Fruit fly (Drosophila melanogaster): Measurements from ENCODE around the gene CG34450.

DNA sequence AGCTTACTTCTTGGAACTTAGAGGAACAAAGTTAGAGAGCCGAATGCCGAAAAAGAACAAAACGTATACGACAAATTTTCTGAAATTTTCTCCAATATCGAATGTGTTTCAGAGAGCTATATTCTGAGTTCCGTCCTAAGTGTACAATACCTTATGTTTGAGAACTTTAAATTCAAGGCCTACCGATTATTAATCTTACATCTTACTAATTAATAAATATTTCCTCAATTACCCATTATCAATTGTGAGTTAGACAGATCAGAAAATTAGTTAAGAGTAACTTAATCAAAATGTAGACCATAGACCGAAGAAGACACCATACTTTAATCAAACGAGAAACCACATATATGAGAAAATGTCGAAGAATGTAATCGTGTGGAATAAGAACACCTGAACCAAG, at the start of gene CG34450:
- TF ChIP-seq Lpt (GFP tag; optimal IDR thresholded peaks at IDR 0.05) (no peak), svp (GFP tag) (no peak), Smox (GFP tag; optimal IDR thresholded peaks at IDR 0.05) (no peak), CG32006 (GFP tag; optimal IDR thresholded peaks at IDR 0.05) (no peak), Hr39 (GFP tag; optimal IDR thresholded peaks at IDR 0.05) (no peak), Gug (GFP tag; IDR thresholded peaks at IDR 0.05) (no peak), Ets21C (GFP tag; optimal IDR thresholded peaks at IDR 0.05) (no peak), Blimp-1 (GFP tag; optimal IDR thresholded peaks at IDR 0.05) (no peak), Hr38 (GFP tag; optimal IDR thresholded peaks at IDR 0.05) (no peak)

Measured in whole organism, prepupa.